Worm (Caenorhabditis elegans) whole organism, L1 larva: ENCODE measurements around the gene swt-4.

Experiments used
- C04F5.9 ChIP-seq: sonication (generic microtip); optimal IDR thresholded peaks from 2 replicates; lab custom pipeline; 2016; ENCODE audit warnings: missing genetic modification characterization, missing compliant biosample characterization
- F16B12.6 ChIP-seq: fragments of 150-350 bp; optimal IDR thresholded peaks from 2 replicates; lab custom pipeline; 2014; ENCODE audit warnings: missing biosample characterization, missing genetic modification characterization
- aha-1 ChIP-seq: fragments of 150-350 bp; optimal IDR thresholded peaks from 2 replicates; lab custom pipeline; 2014; ENCODE audit warnings: missing biosample characterization, missing genetic modification characterization
- alr-1 ChIP-seq: fragments of 200-800 bp; sonication (Bioruptor generic); optimal IDR thresholded peaks from 2 replicates; lab custom pipeline; 2018; ENCODE audit warnings: borderline replicate concordance, mild to moderate bottlenecking, missing genetic modification characterization, missing compliant biosample characterization
- aly-2 ChIP-seq: fragments of 150-350 bp; optimal IDR thresholded peaks from 2 replicates; lab custom pipeline; 2014; ENCODE audit warnings: missing biosample characterization, missing genetic modification characterization
- ama-1 ChIP-seq: fragments of 150-350 bp; optimal IDR thresholded peaks from 2 replicates; lab custom pipeline; 2014
- ceh-63 ChIP-seq: fragments of 200-800 bp; sonication (Bioruptor generic); optimal IDR thresholded peaks from 2 replicates; lab custom pipeline; 2018; ENCODE audit warnings: mild to moderate bottlenecking, missing genetic modification characterization, missing compliant biosample characterization
- ceh-8 ChIP-seq: fragments of 200-800 bp; sonication (Bioruptor generic); optimal IDR thresholded peaks from 2 replicates; lab custom pipeline; 2018; ENCODE audit warnings: mild to moderate bottlenecking, missing genetic modification characterization, moderate library complexity, missing compliant biosample characterization
- ceh-88 ChIP-seq: fragments of 200-800 bp; sonication (Bioruptor generic); IDR thresholded peaks from 2 replicates; pipeline ENCODE4 v1.3.6; 2022; ENCODE audit warnings: missing genetic modification characterization, missing compliant biosample characterization
- ceh-90 ChIP-seq: sonication (generic microtip); optimal IDR thresholded peaks from 2 replicates; lab custom pipeline; 2016; ENCODE audit warnings: missing genetic modification characterization, missing compliant biosample characterization
- dpl-1 ChIP-seq, 3 experiments: fragments of 150-350 bp in 2 of 3; sonication (generic microtip) in 1 of 3; optimal IDR thresholded peaks; 2 replicates each; lab custom pipeline; 2014 to 2017; ENCODE audit warnings: missing biosample characterization in 3 of 3, missing genetic modification characterization in 3 of 3, missing genetic modification reagents in 3 of 3
- efl-3 ChIP-seq: fragments of 200-800 bp; sonication (Bioruptor generic); optimal IDR thresholded peaks from 2 replicates; lab custom pipeline; 2018; ENCODE audit warnings: mild to moderate bottlenecking, missing genetic modification characterization, missing compliant biosample characterization
- egl-13 ChIP-seq: sonication (generic microtip); optimal IDR thresholded peaks from 2 replicates; lab custom pipeline; 2016; ENCODE audit warnings: missing genotype, missing genetic modification reagents, missing genetic modification characterization, missing compliant biosample characterization
- ets-5 ChIP-seq: fragments of 200-800 bp; sonication (Bioruptor generic); IDR thresholded peaks from 2 replicates; pipeline ENCODE4 v1.3.6; 2022; ENCODE audit warnings: missing genetic modification characterization, missing compliant biosample characterization
- fkh-4 ChIP-seq: sonication (generic microtip); optimal IDR thresholded peaks from 2 replicates; lab custom pipeline; 2016; ENCODE audit warnings: missing compliant biosample characterization, missing genetic modification characterization, borderline replicate concordance
- fkh-8 ChIP-seq: sonication (generic microtip); optimal IDR thresholded peaks from 2 replicates; lab custom pipeline; 2016; ENCODE audit warnings: mild to moderate bottlenecking, missing genetic modification characterization, missing compliant biosample characterization
- fos-1 ChIP-seq: fragments of 150-350 bp; optimal IDR thresholded peaks from 2 replicates; lab custom pipeline; 2014; ENCODE audit warnings: missing biosample characterization, missing genetic modification characterization
- hlh-4 ChIP-seq: sonication (generic microtip); optimal IDR thresholded peaks from 2 replicates; lab custom pipeline; 2016; ENCODE audit warnings: mild to moderate bottlenecking, missing genetic modification characterization, missing compliant biosample characterization
- isw-1 ChIP-seq: fragments of 200-800 bp; sonication (Bioruptor generic); IDR thresholded peaks from 2 replicates; pipeline ENCODE4 v1.3.6; 2022; ENCODE audit warnings: missing genetic modification characterization, missing compliant biosample characterization
- jun-1 ChIP-seq: fragments of 150-350 bp; optimal IDR thresholded peaks from 2 replicates; lab custom pipeline; 2014; ENCODE audit warnings: missing biosample characterization, missing genetic modification reagents, missing genetic modification characterization
- lin-13 ChIP-seq: fragments of 150-350 bp; optimal IDR thresholded peaks from 2 replicates; lab custom pipeline; 2014; ENCODE audit warnings: missing biosample characterization, missing genetic modification reagents, missing genetic modification characterization
- lin-14 ChIP-seq: fragments of 200-800 bp; sonication (Bioruptor generic); optimal IDR thresholded peaks from 2 replicates; lab custom pipeline; 2018; ENCODE audit warnings: mild to moderate bottlenecking, missing genetic modification characterization, moderate library complexity, missing compliant biosample characterization
- lin-35 ChIP-seq, 2 experiments: fragments of 150-350 bp; optimal IDR thresholded peaks; 2 replicates each; lab custom pipeline; 2014; ENCODE audit warnings: missing biosample characterization in 2 of 2, missing genetic modification characterization in 2 of 2, missing genetic modification reagents in 2 of 2
- lsy-2 ChIP-seq, 2 experiments: fragments of 150-350 bp; optimal IDR thresholded peaks; 2 replicates each; lab custom pipeline; 2014; ENCODE audit warnings: missing biosample characterization in 2 of 2, missing genetic modification characterization in 2 of 2
- mab-9 ChIP-seq: fragments of 200-800 bp; sonication (Bioruptor generic); IDR thresholded peaks from 2 replicates; pipeline ENCODE4 v1.3.6; 2022; ENCODE audit warnings: missing genetic modification reagents, missing genetic modification characterization, missing compliant biosample characterization
- mdl-1 ChIP-seq, 2 experiments: fragments of 150-350 bp; optimal IDR thresholded peaks; 2 replicates each; lab custom pipeline; 2014 to 2017; ENCODE audit warnings: missing biosample characterization in 2 of 2, missing genetic modification characterization in 2 of 2, inconsistent platforms in 1 of 2
- mef-2 ChIP-seq: fragments of 150-350 bp; optimal IDR thresholded peaks from 2 replicates; lab custom pipeline; 2014; ENCODE audit warnings: missing biosample characterization, missing genetic modification characterization
- nhr-12 ChIP-seq: sonication (generic microtip); optimal IDR thresholded peaks from 2 replicates; lab custom pipeline; 2017; ENCODE audit warnings: missing biosample characterization, missing genetic modification characterization
- nhr-19 ChIP-seq: fragments of 200-800 bp; sonication (Bioruptor generic); conservative IDR thresholded peaks from 2 replicates; pipeline ENCODE4 v1.3.6; 2022; ENCODE audit warnings: missing genetic modification characterization, missing compliant biosample characterization
- nhr-20 ChIP-seq: sonication (generic microtip); optimal IDR thresholded peaks from 2 replicates; lab custom pipeline; 2016; ENCODE audit warnings: mild to moderate bottlenecking, missing genetic modification characterization, missing compliant biosample characterization
- nhr-47 ChIP-seq: sonication (generic microtip); optimal IDR thresholded peaks from 2 replicates; lab custom pipeline; 2016; ENCODE audit warnings: mild to moderate bottlenecking, missing genetic modification characterization, moderate library complexity, missing compliant biosample characterization
- nhr-71 ChIP-seq: sonication (generic microtip); optimal IDR thresholded peaks from 2 replicates; lab custom pipeline; 2016; ENCODE audit warnings: mild to moderate bottlenecking, missing genetic modification characterization, moderate library complexity, missing compliant biosample characterization
- nhr-76 ChIP-seq: sonication (generic microtip); optimal IDR thresholded peaks from 2 replicates; lab custom pipeline; 2017; ENCODE audit warnings: missing biosample characterization, missing genetic modification characterization
- nhr-77 ChIP-seq: fragments of 150-350 bp; optimal IDR thresholded peaks from 2 replicates; lab custom pipeline; 2014; ENCODE audit warnings: missing biosample characterization, missing genetic modification characterization
- nhr-90 ChIP-seq: sonication (generic microtip); optimal IDR thresholded peaks from 2 replicates; lab custom pipeline; 2016; ENCODE audit warnings: mild to moderate bottlenecking, missing genetic modification characterization, missing compliant biosample characterization; ENCODE audit not compliant: poor library complexity
- pqm-1 ChIP-seq: sonication (generic microtip); optimal IDR thresholded peaks from 3 replicates; lab custom pipeline; 2017; ENCODE audit warnings: missing biosample characterization, missing genetic modification characterization
- sox-4 ChIP-seq: sonication (generic microtip); optimal IDR thresholded peaks from 2 replicates; lab custom pipeline; 2016; ENCODE audit warnings: missing genetic modification characterization, missing compliant biosample characterization
- swsn-7 ChIP-seq: sonication (generic microtip); optimal IDR thresholded peaks from 2 replicates; lab custom pipeline; 2016; ENCODE audit warnings: missing genetic modification characterization, missing compliant biosample characterization
- tlp-1 ChIP-seq: fragments of 150-350 bp; optimal IDR thresholded peaks from 2 replicates; lab custom pipeline; 2014; ENCODE audit warnings: missing biosample characterization, missing genetic modification characterization
- unc-30 ChIP-seq: sonication (generic microtip); optimal IDR thresholded peaks from 2 replicates; lab custom pipeline; 2017; ENCODE audit warnings: missing biosample characterization, missing genetic modification characterization
- unc-62 ChIP-seq: fragments of 150-350 bp; optimal IDR thresholded peaks from 2 replicates; lab custom pipeline; 2014; ENCODE audit warnings: missing biosample characterization, missing genetic modification reagents, missing genetic modification characterization
- unc-86 ChIP-seq: sonication (generic microtip); optimal IDR thresholded peaks from 2 replicates; lab custom pipeline; 2016; ENCODE audit warnings: missing genetic modification characterization, missing compliant biosample characterization
- unc-98 ChIP-seq: fragments of 200-800 bp; sonication (Bioruptor generic); IDR thresholded peaks from 2 replicates; pipeline ENCODE4 v1.3.6; 2022; ENCODE audit warnings: missing genetic modification characterization, missing compliant biosample characterization
- vab-15 ChIP-seq: sonication (generic microtip); optimal IDR thresholded peaks from 2 replicates; lab custom pipeline; 2017; ENCODE audit warnings: missing genotype, mild to moderate bottlenecking, missing genetic modification characterization, missing compliant biosample characterization
- xbp-1 ChIP-seq: sonication (generic microtip); optimal IDR thresholded peaks from 2 replicates; lab custom pipeline; 2016; ENCODE audit warnings: missing genetic modification characterization, missing compliant biosample characterization
- zag-1 ChIP-seq: fragments of 150-350 bp; optimal IDR thresholded peaks from 2 replicates; lab custom pipeline; 2014; ENCODE audit warnings: missing biosample characterization, missing genetic modification characterization
- ztf-11 ChIP-seq, 2 experiments: sonication (generic microtip); optimal IDR thresholded peaks; 2 replicates each; lab custom pipeline; 2016 to 2017; ENCODE audit warnings: missing genetic modification characterization in 2 of 2, missing biosample characterization in 1 of 2, missing compliant biosample characterization in 1 of 2

swt-4 gene

ce11 chrIII:10651634-10652033 is 22.7 kb upstream of the swt-4 start (continued):
- TF ChIP-seq tlp-1 (tag; lab: Kevin White, UChicago), result no peak
- no peak for TF ChIP-seq aly-2
- TF ChIP-seq dpl-1 (GFP tag; optimal IDR thresholded peaks at IDR 0.05; lab: Kevin White, UChicago), result peak; percentile 31 to 35 (median 31)
- no peak for TF ChIP-seq sox-4 (tag; lab: Kevin White, UChicago)
- no peak for TF ChIP-seq unc-62 (GFP tag; lab: Kevin White, UChicago)
- TF ChIP-seq ceh-63 (GFP tag; lab: Kevin White, UChicago), result no peak
- TF ChIP-seq vab-15 (tag; lab: Kevin White, UChicago), result no peak
- no peak for TF ChIP-seq mab-9 (GFP tag; lab: Robert Waterston, UW)
- TF ChIP-seq unc-86 (tag; lab: Kevin White, UChicago), result peak; percentile 66
- peak; percentile 45 to 57 for TF ChIP-seq lin-35 (GFP tag; optimal IDR thresholded peaks at IDR 0.05; lab: Kevin White, UChicago)
- TF ChIP-seq nhr-47 (tag; lab: Kevin White, UChicago), result peak; percentile 66
- TF ChIP-seq nhr-76, result no peak
- TF ChIP-seq nhr-19 (GFP tag; lab: Robert Waterston, UW), result no peak
- no peak for TF ChIP-seq hlh-4
- TF ChIP-seq fkh-4 (tag; lab: Kevin White, UChicago), result peak; percentile 33
- TF ChIP-seq lin-13 (GFP tag; lab: Kevin White, UChicago), result no peak
- TF ChIP-seq xbp-1 (tag; lab: Kevin White, UChicago), result peak; percentile 29
- TF ChIP-seq nhr-20, result peak; percentile 25
- TF ChIP-seq pqm-1 (tag; lab: Kevin White, UChicago), result no peak
- TF ChIP-seq fos-1 (tag; lab: Kevin White, UChicago), result no peak
- no peak for TF ChIP-seq lin-14
- no peak for TF ChIP-seq nhr-12
- TF ChIP-seq ztf-11 (tag; optimal IDR thresholded peaks at IDR 0.05; lab: Kevin White, UChicago), result peak in 1 of 2 experiments; percentile 73
- no peak for TF ChIP-seq unc-98 (GFP tag; lab: Robert Waterston, UW)
- TF ChIP-seq aha-1, result no peak
- TF ChIP-seq egl-13 (tag; lab: Kevin White, UChicago), result no peak
- peak; percentile 58 for TF ChIP-seq nhr-71
- TF ChIP-seq C04F5.9 (tag; lab: Kevin White, UChicago), result no peak
- no peak for TF ChIP-seq mef-2 (tag; lab: Kevin White, UChicago)
- no peak for TF ChIP-seq nhr-77 (tag; lab: Kevin White, UChicago)
- TF ChIP-seq jun-1, result no peak
- TF ChIP-seq swsn-7 (tag; lab: Kevin White, UChicago), result peak; percentile 53
- no peak for TF ChIP-seq zag-1
- TF ChIP-seq mdl-1 (tag; optimal IDR thresholded peaks at IDR 0.05; lab: Kevin White, UChicago), result peak in 1 of 2 experiments; percentile 48
- no peak for TF ChIP-seq ets-5 (GFP tag; lab: Robert Waterston, UW)
- peak; percentile 29 for TF ChIP-seq F16B12.6 (tag; lab: Kevin White, UChicago)
- TF ChIP-seq nhr-90 (tag; lab: Kevin White, UChicago), result peak; percentile 23
- peak; percentile 46 to 54 for TF ChIP-seq lsy-2 (tag; optimal IDR thresholded peaks at IDR 0.05; lab: Kevin White, UChicago)
- TF ChIP-seq fkh-8 (tag; lab: Kevin White, UChicago), result peak; percentile 11
- TF ChIP-seq ceh-88 (GFP tag; lab: Robert Waterston, UW), result no peak
- TF ChIP-seq ceh-8, result no peak
- TF ChIP-seq alr-1 (tag; lab: Kevin White, UChicago), result no peak
- no peak for TF ChIP-seq isw-1 (GFP tag; lab: Robert Waterston, UW)

ce11 chrIII:10649219-10649618 is 20.3 kb upstream of the swt-4 start, which contains the start of gene emg-1:
Gene emg-1 (plus strand): TSS chrIII:10649519.
- TF ChIP-seq ama-1 (no peak), xbp-1 (tag; lab: Kevin White, UChicago) (no peak), alr-1 (tag; lab: Kevin White, UChicago) (no peak), fos-1 (tag; lab: Kevin White, UChicago) (no peak), sox-4 (tag; lab: Kevin White, UChicago) (no peak), unc-30 (no peak), ceh-90 (tag; lab: Kevin White, UChicago) (no peak), mef-2 (tag; lab: Kevin White, UChicago) (no peak), efl-3 (GFP tag; lab: Kevin White, UChicago) (no peak), vab-15 (tag; lab: Kevin White, UChicago) (no peak), tlp-1 (tag; lab: Kevin White, UChicago) (no peak)
- TF ChIP-seq, all 84 proteins: peak for 0
